Worm (Caenorhabditis elegans): ENCODE results near the gene Y46G5A.18.

DNA sequence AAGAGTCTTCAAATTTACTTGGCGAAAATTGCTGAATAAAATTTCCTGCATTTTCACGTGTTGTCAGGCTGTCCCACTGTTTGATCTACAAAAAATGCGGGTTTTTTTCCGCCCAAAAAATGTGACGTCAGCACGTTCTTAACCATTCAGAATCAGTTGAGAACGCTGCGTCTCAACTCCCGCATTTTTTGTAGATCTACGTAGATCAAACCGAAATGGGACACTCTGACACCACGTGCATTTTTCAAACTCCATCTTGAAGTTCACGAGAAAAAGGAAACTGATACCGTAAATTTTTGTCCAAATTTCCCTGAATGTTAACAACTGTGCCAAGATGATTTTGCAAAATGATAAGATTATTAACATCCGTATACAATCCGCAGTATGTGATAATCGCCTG lies 8.2 kb upstream of the Y46G5A.18 start:
- TF ChIP-seq ama-1 (optimal IDR thresholded peaks at IDR 0.05) (no peak), nhr-11 (tag; optimal IDR thresholded peaks at IDR 0.05) (no peak), F13H6.1 (tag; optimal IDR thresholded peaks at IDR 0.05) (no peak), ahr-1 (tag; optimal IDR thresholded peaks at IDR 0.05) (no peak), pag-3 (tag; optimal IDR thresholded peaks at IDR 0.05; ENCODE audit: borderline replicate concordance) (no peak), ceh-48 (tag; optimal IDR thresholded peaks at IDR 0.05) (no peak), lin-11 (tag; optimal IDR thresholded peaks at IDR 0.05) (no peak), pha-2 (tag; optimal IDR thresholded peaks at IDR 0.05) (no peak), pros-1 (tag; optimal IDR thresholded peaks at IDR 0.05) (no peak)

Data from whole organism, late embryonic.